Worm (Caenorhabditis elegans) whole organism, midembryonic: ENCODE measurements around the gene F20A1.4.

ENCODE experiments used
- T22C8.4 ChIP-seq: fragments of 200-800 bp; sonication (Bioruptor generic); IDR thresholded peaks from 2 replicates; pipeline ENCODE4 v1.3.6; 2022; ENCODE audit warnings: missing genetic modification characterization, missing compliant biosample characterization
- cog-1 ChIP-seq: sonication (generic microtip); optimal IDR thresholded peaks from 2 replicates; lab custom pipeline; 2016; ENCODE audit warnings: missing genetic modification characterization, missing compliant biosample characterization
- flt-1 ChIP-seq: fragments of 200-800 bp; sonication (Bioruptor generic); IDR thresholded peaks from 2 replicates; pipeline ENCODE4 v1.3.6; 2022; ENCODE audit warnings: missing genetic modification characterization, missing compliant biosample characterization
- klf-2 ChIP-seq: fragments of 200-800 bp; sonication (Bioruptor generic); conservative IDR thresholded peaks from 2 replicates; pipeline ENCODE4 v1.3.6; 2022; ENCODE audit warnings: missing genetic modification reagents, missing genetic modification characterization, missing compliant biosample characterization
- med-1 ChIP-seq: sonication (generic microtip); optimal IDR thresholded peaks from 2 replicates; lab custom pipeline; 2017; ENCODE audit warnings: missing genetic modification characterization, mild to moderate bottlenecking, missing compliant biosample characterization, antibody characterized with exemption, missing genetic modification reagents; ENCODE audit not compliant: insufficient read depth
- ref-1 ChIP-seq: fragments of 200-800 bp; sonication (Bioruptor generic); conservative IDR thresholded peaks from 2 replicates; pipeline ENCODE4 v1.3.6; 2022; ENCODE audit warnings: missing genetic modification reagents, missing genetic modification characterization, missing compliant biosample characterization
- tab-1 ChIP-seq: fragments of 200-800 bp; sonication (Bioruptor generic); IDR thresholded peaks from 2 replicates; pipeline ENCODE4 v1.3.6; 2022; ENCODE audit warnings: missing genetic modification characterization, missing compliant biosample characterization
- ztf-23 ChIP-seq: fragments of 200-800 bp; sonication (Bioruptor generic); IDR thresholded peaks from 2 replicates; pipeline ENCODE4 v1.3.6; 2022; ENCODE audit warnings: missing genetic modification reagents, missing genetic modification characterization, missing compliant biosample characterization
- ztf-29 ChIP-seq: fragments of 200-800 bp; sonication (Bioruptor generic); IDR thresholded peaks from 2 replicates; pipeline ENCODE4 v1.3.6; 2022; ENCODE audit warnings: missing genetic modification reagents, missing genetic modification characterization, missing compliant biosample characterization

Gene F20A1.4

ce11 chrV:7053100-7053499 is 31.4 kb upstream of the F20A1.4 start, which contains the start of gene txt-17:
TSS of gene txt-17 (minus strand) at chrV:7053200.
- no peak for TF ChIP-seq ztf-23 (GFP tag; lab: Robert Waterston, UW)
- TF ChIP-seq tab-1 (GFP tag; lab: Robert Waterston, UW), result no peak
- no peak for TF ChIP-seq ztf-29 (GFP tag; lab: Robert Waterston, UW)
- no peak for TF ChIP-seq T22C8.4 (GFP tag; lab: Robert Waterston, UW)
- no peak for TF ChIP-seq klf-2
- no peak for TF ChIP-seq med-1
- TF ChIP-seq ref-1 (GFP tag; lab: Robert Waterston, UW), result no peak
- no peak for TF ChIP-seq flt-1 (GFP tag; lab: Robert Waterston, UW)
- no peak for TF ChIP-seq cog-1 (tag; lab: Kevin White, UChicago)

ce11 chrV:7051133-7051765 is 29.6 kb upstream of the F20A1.4 start, which contains the start of the genes tofu-2 and spig-1:
TSS of gene tofu-2 (minus strand) at chrV:7051248.
TSS of gene spig-1 (plus strand) at chrV:7051715.
- TF ChIP-seq flt-1 (GFP tag; lab: Robert Waterston, UW) (no peak), ref-1 (GFP tag; lab: Robert Waterston, UW) (no peak), cog-1 (tag; lab: Kevin White, UChicago) (no peak), tab-1 (GFP tag; lab: Robert Waterston, UW) (no peak), klf-2 (no peak), ztf-23 (GFP tag; lab: Robert Waterston, UW) (no peak), med-1 (no peak), T22C8.4 (GFP tag; lab: Robert Waterston, UW) (no peak), ztf-29 (GFP tag; lab: Robert Waterston, UW) (no peak)

DNA sequence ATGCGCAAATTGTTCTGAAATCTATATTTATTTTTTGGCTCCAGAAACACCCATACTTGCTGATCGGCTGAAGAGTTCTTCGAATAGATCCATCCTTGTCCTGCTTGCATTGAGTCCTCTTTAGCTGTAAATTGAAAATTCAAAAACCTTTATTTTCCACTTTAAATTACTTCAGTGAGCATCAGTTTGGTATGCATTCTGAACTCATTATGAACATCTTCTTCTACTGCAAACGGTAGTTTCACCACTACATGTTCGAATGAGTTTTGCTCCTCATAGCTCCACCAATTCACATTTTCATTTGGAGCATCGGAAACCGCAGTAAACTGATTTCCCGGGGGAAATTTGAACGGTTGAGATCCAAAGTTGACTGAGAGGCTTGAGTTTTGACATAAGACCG is 28.5 kb upstream of the F20A1.4 start:
- no peak for TF ChIP-seq ref-1 (GFP tag; lab: Robert Waterston, UW)
- no peak for TF ChIP-seq flt-1 (GFP tag; lab: Robert Waterston, UW)
- TF ChIP-seq cog-1 (tag; lab: Kevin White, UChicago), result no peak
- no peak for TF ChIP-seq T22C8.4 (GFP tag; lab: Robert Waterston, UW)
- no peak for TF ChIP-seq tab-1 (GFP tag; lab: Robert Waterston, UW)
- TF ChIP-seq ztf-29 (GFP tag; lab: Robert Waterston, UW), result no peak
- TF ChIP-seq med-1, result no peak
- no peak for TF ChIP-seq klf-2
- no peak for TF ChIP-seq ztf-23 (GFP tag; lab: Robert Waterston, UW)

ce11 chrV:7047512-7047911 is 25.8 kb upstream of the F20A1.4 start, which contains the start of gene F20A1.8:
TSS of gene F20A1.8 (minus strand) at chrV:7047612.
- TF ChIP-seq klf-2, result no peak
- no peak for TF ChIP-seq ref-1 (GFP tag; lab: Robert Waterston, UW)
- no peak for TF ChIP-seq tab-1 (GFP tag; lab: Robert Waterston, UW)
- TF ChIP-seq ztf-23 (GFP tag; lab: Robert Waterston, UW), result no peak
- no peak for TF ChIP-seq med-1
- no peak for TF ChIP-seq flt-1 (GFP tag; lab: Robert Waterston, UW)
- no peak for TF ChIP-seq T22C8.4 (GFP tag; lab: Robert Waterston, UW)
- TF ChIP-seq cog-1 (tag; lab: Kevin White, UChicago), result no peak
- TF ChIP-seq ztf-29 (GFP tag; lab: Robert Waterston, UW), result no peak

DNA sequence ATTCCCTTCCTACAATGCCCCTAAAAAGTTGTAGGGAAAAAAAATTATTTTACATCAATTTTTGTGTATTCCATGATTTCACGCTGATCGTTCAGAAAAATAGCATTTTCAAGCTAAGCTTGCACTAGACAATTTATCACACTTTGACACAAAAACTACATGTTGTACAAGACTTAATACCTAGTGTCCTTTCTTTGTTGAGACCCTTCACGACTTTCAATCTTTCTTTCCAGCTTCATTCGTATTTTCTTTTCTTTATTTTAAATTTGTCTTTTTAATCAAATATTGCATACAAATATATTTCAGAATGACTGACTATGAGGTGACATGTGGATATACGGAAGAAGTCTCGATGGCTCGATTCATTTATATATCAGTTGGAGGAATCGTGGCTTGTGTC is 24.3 kb upstream of the F20A1.4 start, which contains the start of gene F20A1.2:
F20A1.2 (plus strand) TSS at position 301 of the 400 bp plus-strand sequence.
- no peak for TF ChIP-seq ztf-23 (GFP tag; lab: Robert Waterston, UW)
- no peak for TF ChIP-seq tab-1 (GFP tag; lab: Robert Waterston, UW)
- no peak for TF ChIP-seq klf-2
- no peak for TF ChIP-seq cog-1 (tag; lab: Kevin White, UChicago)
- no peak for TF ChIP-seq ztf-29 (GFP tag; lab: Robert Waterston, UW)
- no peak for TF ChIP-seq T22C8.4 (GFP tag; lab: Robert Waterston, UW)
- no peak for TF ChIP-seq flt-1 (GFP tag; lab: Robert Waterston, UW)
- no peak for TF ChIP-seq med-1
- no peak for TF ChIP-seq ref-1 (GFP tag; lab: Robert Waterston, UW)

DNA sequence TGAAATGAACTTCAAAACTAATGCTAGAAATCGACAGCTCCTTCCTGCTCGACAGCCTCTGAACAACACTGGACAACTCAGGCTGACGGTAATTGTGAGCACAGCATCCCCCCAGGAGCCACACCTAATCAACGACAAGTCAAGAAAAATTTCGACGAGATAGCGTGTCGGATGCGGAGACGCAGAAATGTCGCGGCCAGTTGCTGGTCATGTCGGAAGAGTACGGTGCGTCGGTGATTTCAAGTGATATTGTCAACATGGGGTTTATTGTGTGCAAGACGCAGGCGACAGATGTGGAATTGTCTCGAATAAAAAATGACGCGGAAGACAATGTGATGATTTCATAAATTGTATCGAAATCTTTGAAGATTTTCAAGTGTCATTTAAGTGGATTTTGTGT is 14.8 kb upstream of the F20A1.4 start, which contains the start of gene twk-11:
twk-11 (minus strand) TSS at position 101 of the 400 bp plus-strand sequence.
- TF ChIP-seq med-1 (no peak), T22C8.4 (GFP tag; lab: Robert Waterston, UW) (no peak)

ce11 chrV:7027055-7027454 is 5.4 kb upstream of the F20A1.4 start, which contains the start of gene F20A1.6:
TSS of gene F20A1.6 (minus strand) at chrV:7027155.
- TF ChIP-seq tab-1 (GFP tag; lab: Robert Waterston, UW), result no peak
- no peak for TF ChIP-seq T22C8.4 (GFP tag; lab: Robert Waterston, UW)
- TF ChIP-seq ztf-23 (GFP tag; lab: Robert Waterston, UW), result no peak
- no peak for TF ChIP-seq med-1
- no peak for TF ChIP-seq ztf-29 (GFP tag; lab: Robert Waterston, UW)
- no peak for TF ChIP-seq flt-1 (GFP tag; lab: Robert Waterston, UW)
- TF ChIP-seq ref-1 (GFP tag; lab: Robert Waterston, UW), result no peak
- TF ChIP-seq klf-2, result no peak
- TF ChIP-seq cog-1 (tag; lab: Kevin White, UChicago), result no peak

ce11 chrV:7022981-7023380 is 1.3 kb upstream of the F20A1.4 start:
- no peak for TF ChIP-seq T22C8.4 (GFP tag; lab: Robert Waterston, UW)
- TF ChIP-seq flt-1 (GFP tag; lab: Robert Waterston, UW), result no peak
- TF ChIP-seq klf-2, result no peak
- no peak for TF ChIP-seq cog-1 (tag; lab: Kevin White, UChicago)
- no peak for TF ChIP-seq ztf-23 (GFP tag; lab: Robert Waterston, UW)
- TF ChIP-seq ref-1 (GFP tag; lab: Robert Waterston, UW), result no peak
- no peak for TF ChIP-seq med-1
- no peak for TF ChIP-seq ztf-29 (GFP tag; lab: Robert Waterston, UW)
- TF ChIP-seq tab-1 (GFP tag; lab: Robert Waterston, UW), result no peak

DNA sequence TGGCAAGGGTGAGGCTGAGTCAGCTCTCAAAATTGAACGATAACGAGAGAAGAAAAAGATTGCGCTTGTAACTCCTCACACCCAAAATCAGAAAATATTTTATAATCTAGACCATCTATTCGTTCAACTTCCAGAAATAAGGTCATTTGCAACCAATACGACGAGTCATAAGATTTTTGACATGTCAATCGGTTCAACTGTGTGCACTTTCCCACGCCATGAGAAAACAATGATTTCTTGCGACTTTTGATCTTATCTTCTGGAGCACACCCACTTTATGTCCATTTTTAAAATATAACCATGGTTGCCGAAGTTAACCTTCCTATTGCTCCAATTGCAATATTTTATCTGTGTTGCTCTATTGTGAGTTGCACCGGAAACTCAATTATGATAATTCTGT is 4.6 kb downstream of the F20A1.4 start, which contains the start of gene srsx-32:
srsx-32 (plus strand) TSS at position 301 of the 400 bp plus-strand sequence.
- no peak for TF ChIP-seq ref-1 (GFP tag; lab: Robert Waterston, UW)
- no peak for TF ChIP-seq flt-1 (GFP tag; lab: Robert Waterston, UW)
- no peak for TF ChIP-seq ztf-29 (GFP tag; lab: Robert Waterston, UW)
- no peak for TF ChIP-seq T22C8.4 (GFP tag; lab: Robert Waterston, UW)
- no peak for TF ChIP-seq med-1
- no peak for TF ChIP-seq klf-2
- TF ChIP-seq ztf-23 (GFP tag; lab: Robert Waterston, UW), result no peak
- no peak for TF ChIP-seq tab-1 (GFP tag; lab: Robert Waterston, UW)
- TF ChIP-seq cog-1 (tag; lab: Kevin White, UChicago), result no peak
